Fruit fly (Drosophila melanogaster): Measurements from ENCODE around the gene Tomosyn.

- TF ChIP-seq sv (GFP tag; optimal IDR thresholded peaks at IDR 0.05) = no peak
- no peak for TF ChIP-seq dsf (GFP tag; optimal IDR thresholded peaks at IDR 0.05; ENCODE audit: borderline replicate concordance)
- TF ChIP-seq psq (GFP tag; optimal IDR thresholded peaks at IDR 0.05) = no peak
- no peak for TF ChIP-seq pan (optimal IDR thresholded peaks at IDR 0.05)
- TF ChIP-seq OdsH (GFP tag; optimal IDR thresholded peaks at IDR 0.05) = no peak
- TF ChIP-seq Abd-B (GFP tag; optimal IDR thresholded peaks at IDR 0.05) = no peak
- no peak for TF ChIP-seq br (GFP tag; optimal IDR thresholded peaks at IDR 0.05)
- TF ChIP-seq Hnf4 (GFP tag; optimal IDR thresholded peaks at IDR 0.05) = no peak
Measured at dm6 chrX:12651613-12652012, 20.2 kb downstream of the Tomosyn start.
